ENCODE assay signal across 1 worm cellular context in the genomic region with DNA sequence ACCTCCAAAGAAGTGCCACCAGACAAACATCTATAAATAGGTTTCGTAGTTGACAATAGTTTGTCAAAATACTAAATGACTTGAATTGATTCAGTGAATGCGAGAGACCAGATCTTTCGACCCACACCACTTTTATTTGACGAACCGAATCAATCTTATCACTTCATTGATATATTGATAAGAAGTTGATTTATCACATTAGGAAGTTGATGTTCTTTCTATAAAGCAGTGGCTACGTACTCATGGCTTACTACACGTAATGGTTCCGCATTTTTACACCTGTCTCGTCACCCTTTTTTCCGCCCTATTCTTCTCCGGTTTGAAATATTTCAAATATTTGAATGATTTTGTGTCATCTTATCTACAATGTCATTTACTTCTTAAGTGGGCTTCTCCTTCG.
TF ChIP-seq lines count a peak whose summit lies in the region.

No protein-coding gene starts in this region.

TF ChIP-seq in whole organism, L3 larva, 47 proteins besides CTCF, POLR2A, EP300 and RAD21 (continued from another document):
- no peak for TF ChIP-seq elt-1 (tag; optimal IDR thresholded peaks at IDR 0.05; lab: Kevin White, UChicago)
